Worm (Caenorhabditis elegans) whole organism, early embryonic: ENCODE measurements around the gene F49H6.5.

ENCODE experiments used
- B0310.2 ChIP-seq: sonication (generic microtip); optimal IDR thresholded peaks from 2 replicates; lab custom pipeline; 2016; ENCODE audit warnings: mild to moderate bottlenecking, missing genetic modification characterization, missing compliant biosample characterization
- F13C5.2 ChIP-seq: sonication (generic microtip); optimal IDR thresholded peaks from 2 replicates; lab custom pipeline; 2017; ENCODE audit warnings: mild to moderate bottlenecking, missing genetic modification characterization, inconsistent platforms, missing compliant biosample characterization
- aly-1 ChIP-seq: sonication (generic microtip); optimal IDR thresholded peaks from 2 replicates; lab custom pipeline; 2016; ENCODE audit warnings: missing genetic modification characterization, missing compliant biosample characterization
- ama-1 ChIP-seq: fragments of 150-350 bp; optimal IDR thresholded peaks from 2 replicates; lab custom pipeline; 2014
- ceh-13 ChIP-seq: fragments of 200-800 bp; sonication (Bioruptor generic); optimal IDR thresholded peaks from 2 replicates; lab custom pipeline; 2018; ENCODE audit warnings: mild to moderate bottlenecking, missing genetic modification characterization, missing compliant biosample characterization
- ceh-36 ChIP-seq: sonication (generic microtip); optimal IDR thresholded peaks from 2 replicates; lab custom pipeline; 2016; ENCODE audit warnings: missing genetic modification characterization, inconsistent platforms, missing compliant biosample characterization
- ets-7 ChIP-seq: sonication (generic microtip); optimal IDR thresholded peaks from 2 replicates; lab custom pipeline; 2016; ENCODE audit warnings: missing genotype, missing genetic modification characterization, missing compliant biosample characterization
- hmbx-1 ChIP-seq: sonication (generic microtip); optimal IDR thresholded peaks from 2 replicates; lab custom pipeline; 2016; ENCODE audit warnings: mild to moderate bottlenecking, missing genetic modification characterization, missing compliant biosample characterization
- hmg-4 ChIP-seq: fragments of 200-800 bp; sonication (Bioruptor generic); optimal IDR thresholded peaks from 2 replicates; lab custom pipeline; 2018; ENCODE audit warnings: mild to moderate bottlenecking, missing genetic modification characterization, missing compliant biosample characterization
- pes-1 ChIP-seq: fragments of 200-800 bp; sonication (Bioruptor generic); IDR thresholded peaks from 2 replicates; pipeline ENCODE4 v1.3.6; 2022; ENCODE audit warnings: missing genetic modification reagents, missing genetic modification characterization, missing compliant biosample characterization
- scrt-1 ChIP-seq: fragments of 200-800 bp; sonication (Bioruptor generic); IDR thresholded peaks from 2 replicates; pipeline ENCODE4 v1.3.6; 2022; ENCODE audit warnings: missing genetic modification characterization, missing compliant biosample characterization
- tbx-11 ChIP-seq: fragments of 200-800 bp; sonication (Bioruptor generic); IDR thresholded peaks from 2 replicates; pipeline ENCODE4 v1.3.6; 2022; ENCODE audit warnings: missing genetic modification characterization, missing compliant biosample characterization
- tbx-37 ChIP-seq: fragments of 200-800 bp; sonication (Bioruptor generic); conservative IDR thresholded peaks from 2 replicates; pipeline ENCODE4 v1.3.6; 2022; ENCODE audit warnings: missing genetic modification reagents, missing genetic modification characterization, missing compliant biosample characterization
- tra-4 ChIP-seq: sonication (generic microtip); optimal IDR thresholded peaks from 2 replicates; lab custom pipeline; 2017; ENCODE audit warnings: missing genetic modification characterization, missing compliant biosample characterization

DNA sequence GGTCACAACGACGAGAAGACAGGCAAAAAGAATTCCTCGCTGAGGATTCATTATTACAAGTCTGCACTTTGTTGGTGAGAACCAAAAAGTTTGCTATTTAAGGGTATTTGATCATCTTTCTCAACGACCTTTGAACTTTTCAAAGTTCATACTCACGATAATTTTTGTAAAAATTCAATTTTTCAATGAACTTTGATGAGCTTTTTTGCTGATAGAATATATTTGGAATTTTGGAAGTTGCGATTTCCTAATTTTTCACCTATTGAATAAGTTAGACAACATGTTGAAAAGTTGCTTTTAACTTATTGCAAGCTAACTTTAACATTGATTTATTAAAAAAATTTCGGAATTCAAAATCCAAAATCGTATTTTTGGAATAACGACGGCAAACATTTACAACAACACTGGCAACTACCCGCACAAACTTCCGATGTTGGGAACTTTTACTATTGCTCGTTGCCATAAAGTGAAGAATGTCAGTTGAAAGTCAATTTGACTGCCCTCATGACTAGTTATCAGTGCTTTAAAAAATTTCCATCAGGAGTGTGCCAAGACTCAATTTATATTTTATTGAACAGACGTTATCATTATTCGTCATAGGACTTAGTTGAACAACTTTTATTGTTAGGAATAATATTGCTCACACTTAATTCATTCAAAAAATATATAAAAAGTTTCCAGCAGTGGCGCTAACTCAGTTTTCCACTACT is at the start of gene F49H6.5, which contains the start of gene F49H6.8:
- TF ChIP-seq tbx-37 (GFP tag; lab: Robert Waterston, UW) (no peak), ceh-36 (tag; lab: Kevin White, UChicago) (no peak), tra-4 (no peak), tbx-11 (GFP tag; lab: Robert Waterston, UW) (no peak), hmbx-1 (no peak), scrt-1 (GFP tag; lab: Robert Waterston, UW) (no peak), F13C5.2 (tag; lab: Kevin White, UChicago) (no peak), pes-1 (GFP tag; lab: Robert Waterston, UW) (no peak), ceh-13 (no peak), ama-1 (no peak), hmg-4 (no peak), ets-7 (no peak), aly-1 (no peak), B0310.2 (tag; lab: Kevin White, UChicago) (no peak)
